Fruit fly (Drosophila melanogaster) whole organism, embryonic: ENCODE measurements around the gene CG9839.

ENCODE experiments used
- Bteb2 ChIP-seq: fragments of 200-800 bp; sonication (Bioruptor generic); optimal IDR thresholded peaks from 2 replicates; lab custom pipeline; 2016; ENCODE audit warnings: missing biosample characterization, missing genetic modification characterization
- CG10321 ChIP-seq: fragments of 200-800 bp; sonication (Bioruptor generic); IDR thresholded peaks from 2 replicates; pipeline ENCODE4 v1.3.6; 2022; ENCODE audit warnings: missing biosample characterization, missing genetic modification characterization
- CG10462 ChIP-seq: fragments of 200-800 bp; sonication (Bioruptor generic); optimal IDR thresholded peaks from 2 replicates; lab custom pipeline; 2016; ENCODE audit warnings: missing biosample characterization, missing genetic modification characterization
- CG11695 ChIP-seq: fragments of 200-800 bp; sonication (Bioruptor generic); IDR thresholded peaks from 3 replicates; pipeline ENCODE4 v1.3.6; 2022; ENCODE audit warnings: missing biosample characterization, missing genetic modification characterization
- CG16863 ChIP-seq: fragments of 200-800 bp; sonication (Bioruptor generic); optimal IDR thresholded peaks from 3 replicates; lab custom pipeline; 2016; ENCODE audit warnings: missing biosample characterization, missing genetic modification characterization
- CG17186 ChIP-seq: fragments of 200-800 bp; sonication (Bioruptor generic); optimal IDR thresholded peaks from 3 replicates; lab custom pipeline; 2017; ENCODE audit warnings: missing biosample characterization, missing genetic modification reagents, missing genetic modification characterization
- CG2889 ChIP-seq: fragments of 200-800 bp; sonication (Bioruptor generic); IDR thresholded peaks from 3 replicates; pipeline ENCODE4 v1.3.6; 2022; ENCODE audit warnings: missing biosample characterization, missing genetic modification characterization
- CG33213 ChIP-seq: fragments of 200-800 bp; sonication (Bioruptor generic); optimal IDR thresholded peaks from 3 replicates; lab custom pipeline; 2016; ENCODE audit warnings: missing biosample characterization, missing genetic modification characterization
- CG34224 ChIP-seq: fragments of 200-800 bp; sonication (Bioruptor generic); IDR thresholded peaks from 3 replicates; pipeline ENCODE4 v1.3.6; 2022; ENCODE audit warnings: missing biosample characterization, missing genetic modification characterization; ENCODE audit not compliant: partially characterized antibody
- CG34376 ChIP-seq: fragments of 200-800 bp; sonication (Bioruptor generic); optimal IDR thresholded peaks from 2 replicates; lab custom pipeline; 2018; ENCODE audit warnings: missing biosample characterization, mild to moderate bottlenecking, missing genetic modification characterization
- CG3847 ChIP-seq: fragments of 200-800 bp; sonication (Bioruptor generic); IDR thresholded peaks from 2 replicates; pipeline ENCODE4 v1.3.6; 2022; ENCODE audit warnings: missing biosample characterization, missing genetic modification characterization
- CG4617 ChIP-seq: fragments of 200-800 bp; sonication (Bioruptor generic); optimal IDR thresholded peaks from 3 replicates; lab custom pipeline; 2016; ENCODE audit warnings: missing biosample characterization, missing genetic modification characterization, borderline replicate concordance
- CG6272 ChIP-seq: fragments of 200-800 bp; sonication (Bioruptor generic); IDR thresholded peaks from 2 replicates; pipeline ENCODE4 v1.3.6; 2022; ENCODE audit warnings: missing biosample characterization, missing genetic modification characterization
- CG7745 ChIP-seq: fragments of 200-800 bp; sonication (Bioruptor generic); optimal IDR thresholded peaks from 2 replicates; lab custom pipeline; 2018; ENCODE audit warnings: missing biosample characterization, mild to moderate bottlenecking, missing genetic modification characterization, moderate library complexity
- CG8765 ChIP-seq: fragments of 200-800 bp; sonication (Bioruptor generic); IDR thresholded peaks from 2 replicates; pipeline ENCODE4 v1.3.6; 2022; ENCODE audit warnings: missing biosample characterization, missing genetic modification characterization
- CG8944 ChIP-seq: fragments of 200-800 bp; sonication (Bioruptor generic); optimal IDR thresholded peaks from 3 replicates; lab custom pipeline; 2016; ENCODE audit warnings: missing biosample characterization, missing genetic modification characterization
- CG9797 ChIP-seq: fragments of 200-800 bp; sonication (Bioruptor generic); optimal IDR thresholded peaks from 3 replicates; lab custom pipeline; 2018; ENCODE audit warnings: missing biosample characterization, mild to moderate bottlenecking, missing genetic modification characterization
- CG9817 ChIP-seq: fragments of 200-800 bp; sonication (Bioruptor generic); optimal IDR thresholded peaks from 2 replicates; lab custom pipeline; 2018; ENCODE audit warnings: missing biosample characterization, mild to moderate bottlenecking, missing genetic modification characterization, moderate library complexity
- Dll ChIP-seq: fragments of 200-800 bp; sonication (Bioruptor generic); IDR thresholded peaks from 4 replicates; pipeline ENCODE4 v1.3.6; 2022; ENCODE audit warnings: missing biosample characterization, missing genetic modification characterization; ENCODE audit not compliant: partially characterized antibody
- Ets97D ChIP-seq: fragments of 200-800 bp; sonication (Bioruptor generic); optimal IDR thresholded peaks from 3 replicates; lab custom pipeline; 2016; ENCODE audit warnings: missing biosample characterization, missing genetic modification characterization
- Hey ChIP-seq: fragments of 200-800 bp; sonication (Bioruptor generic); optimal IDR thresholded peaks from 3 replicates; lab custom pipeline; 2018; ENCODE audit warnings: missing biosample characterization, mild to moderate bottlenecking, missing genetic modification characterization
- Hr78 ChIP-seq, 2 experiments: fragments of 200-800 bp in 1 of 2; fragments of >200 bp in 1 of 2; sonication (Bioruptor generic) in 1 of 2; optimal IDR thresholded peaks; 2 replicates each; lab custom pipeline; 2017 to 2019; ENCODE audit warnings: missing biosample characterization in 2 of 2, missing genetic modification characterization in 2 of 2, mild to moderate bottlenecking in 1 of 2, moderate library complexity in 1 of 2
- Lpt ChIP-seq: fragments of >200 bp; optimal IDR thresholded peaks from 2 replicates; lab custom pipeline; 2018; ENCODE audit warnings: missing biosample characterization, missing genetic modification characterization
- MBD-R2 ChIP-seq: fragments of 200-800 bp; sonication (Bioruptor generic); IDR thresholded peaks from 2 replicates; pipeline ENCODE4 v1.3.6; 2022; ENCODE audit warnings: missing biosample characterization, missing genetic modification characterization
- Sox102F ChIP-seq: fragments of 200-800 bp; sonication (Bioruptor generic); optimal IDR thresholded peaks from 2 replicates; lab custom pipeline; 2018; ENCODE audit warnings: missing biosample characterization, mild to moderate bottlenecking, missing genetic modification characterization, moderate library complexity
- Trl ChIP-seq, 3 experiments: fragments of >200 bp in 2 of 3; fragments of 200-800 bp in 1 of 3; sonication (Bioruptor generic) in 1 of 3; optimal IDR thresholded peaks; 2 replicates in 1 of 3; 3 replicates in 2 of 3; lab custom pipeline; 2016 to 2017; ENCODE audit warnings: missing biosample characterization in 1 of 3, missing genetic modification characterization in 1 of 3
- amos ChIP-seq: fragments of 200-800 bp; sonication (Bioruptor generic); IDR thresholded peaks from 2 replicates; pipeline ENCODE4 v1.3.6; 2022; ENCODE audit warnings: missing biosample characterization, missing genetic modification characterization; ENCODE audit not compliant: partially characterized antibody
- chinmo ChIP-seq: fragments of 200-800 bp; sonication (Bioruptor generic); IDR thresholded peaks from 4 replicates; pipeline ENCODE4 v1.3.6; 2022; ENCODE audit warnings: missing biosample characterization, missing genetic modification characterization; ENCODE audit not compliant: partially characterized antibody
- corto ChIP-seq: fragments of 200-800 bp; sonication (Bioruptor generic); optimal IDR thresholded peaks from 2 replicates; lab custom pipeline; 2016; ENCODE audit warnings: missing biosample characterization, mild to moderate bottlenecking, missing genetic modification characterization, moderate library complexity
- croc ChIP-seq: fragments of 200-800 bp; sonication (Bioruptor generic); conservative IDR thresholded peaks from 3 replicates; pipeline ENCODE4 v1.3.6; 2022; ENCODE audit warnings: missing biosample characterization, missing genetic modification characterization
- danr ChIP-seq: fragments of 200-800 bp; sonication (Bioruptor generic); IDR thresholded peaks from 2 replicates; pipeline ENCODE4 v1.3.6; 2022; ENCODE audit warnings: missing biosample characterization, missing genetic modification characterization
- disco-r ChIP-seq: fragments of 200-800 bp; sonication (Bioruptor generic); optimal IDR thresholded peaks from 2 replicates; lab custom pipeline; 2016; ENCODE audit warnings: missing biosample characterization, missing genetic modification characterization
- dm ChIP-seq: fragments of 200-800 bp; sonication (Bioruptor generic); optimal IDR thresholded peaks from 3 replicates; lab custom pipeline; 2016; ENCODE audit warnings: missing biosample characterization, missing genetic modification characterization
- en ChIP-seq: fragments of 200-800 bp; sonication (Bioruptor generic); optimal IDR thresholded peaks from 2 replicates; lab custom pipeline; 2016; ENCODE audit warnings: missing biosample characterization, missing genetic modification characterization
- fd96Cb ChIP-seq: fragments of 200-800 bp; sonication (Bioruptor generic); optimal IDR thresholded peaks from 2 replicates; lab custom pipeline; 2018; ENCODE audit warnings: missing biosample characterization, mild to moderate bottlenecking, missing genetic modification characterization, moderate library complexity
- hbn ChIP-seq: fragments of 200-800 bp; sonication (Bioruptor generic); IDR thresholded peaks from 2 replicates; pipeline ENCODE4 v1.3.6; 2022; ENCODE audit warnings: missing biosample characterization, missing genetic modification characterization; ENCODE audit not compliant: partially characterized antibody
- lbe ChIP-seq: fragments of 200-800 bp; sonication (Bioruptor generic); optimal IDR thresholded peaks from 2 replicates; lab custom pipeline; 2016; ENCODE audit warnings: missing biosample characterization, mild to moderate bottlenecking, missing genetic modification characterization
- mirr ChIP-seq: fragments of 200-800 bp; sonication (Bioruptor generic); optimal IDR thresholded peaks from 3 replicates; lab custom pipeline; 2018; ENCODE audit warnings: missing biosample characterization, mild to moderate bottlenecking, missing genetic modification characterization
- pan ChIP-seq, 4 experiments: fragments of >200 bp in 3 of 4; fragments of 200-800 bp in 1 of 4; sonication (Bioruptor generic) in 1 of 4; optimal IDR thresholded peaks in 3 of 4; IDR thresholded peaks in 1 of 4; 2 replicates each; pipeline versions ENCODE4 v1.3.6 to Lab custom; 2017 to 2022; ENCODE audit warnings: missing biosample characterization in 2 of 4, missing genetic modification characterization in 2 of 4, mixed read lengths in 1 of 4
- pfk ChIP-seq: fragments of 200-800 bp; sonication (Bioruptor generic); optimal IDR thresholded peaks from 2 replicates; lab custom pipeline; 2018; ENCODE audit warnings: missing biosample characterization, mild to moderate bottlenecking, missing genetic modification characterization, moderate library complexity
- pita ChIP-seq: fragments of 200-800 bp; sonication (Bioruptor generic); optimal IDR thresholded peaks from 2 replicates; lab custom pipeline; 2017; ENCODE audit warnings: missing biosample characterization, mild to moderate bottlenecking, missing genetic modification characterization
- pros ChIP-seq: fragments of 200-800 bp; sonication (Bioruptor generic); optimal IDR thresholded peaks from 3 replicates; lab custom pipeline; 2019; ENCODE audit warnings: missing biosample characterization, mild to moderate bottlenecking, missing genetic modification characterization, moderate library complexity
- sim ChIP-seq: fragments of 200-800 bp; sonication (Bioruptor generic); IDR thresholded peaks from 2 replicates; pipeline ENCODE4 v1.3.6; 2022; ENCODE audit warnings: missing biosample characterization, missing genetic modification characterization
- slou ChIP-seq: fragments of 200-800 bp; sonication (Bioruptor generic); optimal IDR thresholded peaks from 3 replicates; lab custom pipeline; 2016; ENCODE audit warnings: missing biosample characterization, missing genetic modification characterization
- slp2 ChIP-seq: fragments of 200-800 bp; sonication (Bioruptor generic); optimal IDR thresholded peaks from 2 replicates; lab custom pipeline; 2016; ENCODE audit warnings: missing biosample characterization, missing genetic modification characterization
- toy ChIP-seq: fragments of 200-800 bp; sonication (Bioruptor generic); IDR thresholded peaks from 2 replicates; pipeline ENCODE4 v1.3.6; 2022; ENCODE audit warnings: missing biosample characterization, missing genetic modification characterization
- trem ChIP-seq: fragments of 200-800 bp; optimal IDR thresholded peaks from 3 replicates; lab custom pipeline; 2019; ENCODE audit warnings: missing biosample characterization, mild to moderate bottlenecking, missing genetic modification characterization, moderate library complexity
- yki ChIP-seq: fragments of >200 bp; optimal IDR thresholded peaks from 3 replicates; lab custom pipeline; 2018
- z ChIP-seq: fragments of 200-800 bp; sonication (Bioruptor generic); IDR thresholded peaks from 3 replicates; pipeline ENCODE4 v1.3.6; 2022; ENCODE audit warnings: missing biosample characterization, missing genetic modification characterization
- zfh1 ChIP-seq: fragments of 200-800 bp; sonication (Bioruptor generic); IDR thresholded peaks from 3 replicates; pipeline ENCODE4 v1.3.6; 2022; ENCODE audit warnings: missing biosample characterization, missing genetic modification characterization

Gene CG9839

DNA sequence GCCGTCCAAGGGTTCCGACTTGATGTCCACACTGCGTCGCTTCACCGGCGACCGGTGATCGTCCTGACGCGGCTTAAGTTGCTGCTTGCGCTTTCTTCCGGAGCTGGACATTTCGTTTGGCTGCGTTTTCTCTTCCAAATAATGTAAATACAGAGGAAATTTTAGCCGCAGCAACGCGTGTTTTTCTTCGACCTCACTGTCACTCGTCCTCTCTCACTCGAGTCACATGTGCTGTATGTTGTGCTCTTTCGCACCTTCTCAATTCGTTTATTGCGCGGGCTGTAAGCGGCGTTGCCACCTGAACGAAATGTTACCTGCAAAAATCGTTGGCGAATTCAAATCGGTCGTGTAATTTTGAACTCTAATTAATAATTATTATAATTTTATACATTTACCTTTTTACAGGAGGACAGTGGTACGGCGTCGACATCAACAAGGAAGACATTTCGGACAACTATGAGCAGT is at the start of gene CG9839 (continued):
- TF ChIP-seq CG9817 (tag; lab: Kevin White, UChicago) (no peak), pfk (GFP tag; lab: Kevin White, UChicago) (no peak), Trl (optimal IDR thresholded peaks at IDR 0.05; lab: Kevin White, UChicago) (no peak), Trl (GFP tag; optimal IDR thresholded peaks at IDR 0.05; lab: Kevin White, UChicago) (no peak), CG17186 (GFP tag; lab: Kevin White, UChicago) (peak; percentile 98), slou (GFP tag; lab: Kevin White, UChicago) (no peak), CG6272 (GFP tag; lab: Robert Waterston, UW) (no peak), CG3847 (GFP tag; lab: Robert Waterston, UW) (peak; percentile 73), dm (peak; percentile 77), MBD-R2 (GFP tag; lab: Robert Waterston, UW) (peak; percentile 17; the same call in 1 of the 2 replicates), CG9797 (GFP tag; lab: Kevin White, UChicago) (no peak), CG10321 (GFP tag; lab: Robert Waterston, UW) (peak; percentile 95), danr (GFP tag; lab: Robert Waterston, UW) (no peak), trem (peak; percentile 29), Sox102F (GFP tag; lab: Kevin White, UChicago) (no peak), mirr (GFP tag; lab: Kevin White, UChicago) (no peak), CG34224 (no peak), pita (GFP tag; lab: Kevin White, UChicago) (no peak), hbn (GFP tag; lab: Robert Waterston, UW) (no peak), CG8944 (GFP tag; lab: Kevin White, UChicago) (no peak), Ets97D (peak; percentile 13), CG33213 (no peak), CG4617 (GFP tag; lab: Kevin White, UChicago) (no peak), Hey (tag; lab: Kevin White, UChicago) (no peak), toy (GFP tag; lab: Robert Waterston, UW) (no peak), Dll (peak; percentile 38; the same call in 1 of the 4 replicates), zfh1 (GFP tag; lab: Robert Waterston, UW) (0 out of 3 replicates have a peak, but pooled peaks have one; percentile 28), fd96Cb (tag; lab: Kevin White, UChicago) (no peak), yki (lab: Kevin White, UChicago) (no peak)
- TF ChIP-seq, all 482 proteins: peak for 33

- no peak for TF ChIP-seq en
- TF ChIP-seq Lpt (GFP tag; lab: Kevin White, UChicago), result no peak
- TF ChIP-seq chinmo, result 0 out of 4 replicates have a peak, but pooled peaks have one; percentile 55
- TF ChIP-seq pros, result peak; percentile 45
- TF ChIP-seq pan (optimal IDR thresholded peaks at IDR 0.05; lab: Kevin White, UChicago), result no peak
- TF ChIP-seq pan (GFP tag; optimal IDR thresholded peaks at IDR 0.05 in 1 of 2, IDR thresholded peaks at IDR 0.05 in 1 of 2), result no peak
- TF ChIP-seq CG34376 (GFP tag; lab: Kevin White, UChicago), result no peak
- TF ChIP-seq croc, result no peak
- TF ChIP-seq lbe (GFP tag; lab: Kevin White, UChicago), result peak; percentile 24
- no peak for TF ChIP-seq CG11695
- TF ChIP-seq z, result peak; percentile 93
- no peak for TF ChIP-seq amos (GFP tag; lab: Robert Waterston, UW)
- TF ChIP-seq slp2, result no peak
- no peak for TF ChIP-seq CG8765
- TF ChIP-seq CG10462 (GFP tag; lab: Kevin White, UChicago), result no peak
- no peak for TF ChIP-seq CG7745
- no peak for TF ChIP-seq sim (GFP tag; lab: Robert Waterston, UW)
- no peak for TF ChIP-seq Bteb2 (GFP tag; lab: Kevin White, UChicago)
- TF ChIP-seq corto (GFP tag; lab: Kevin White, UChicago), result peak; percentile 13
- TF ChIP-seq disco-r (GFP tag; lab: Kevin White, UChicago), result no peak
- TF ChIP-seq CG2889 (GFP tag; lab: Robert Waterston, UW), result no peak
- peak in 1 of 2 experiments; percentile 69 for TF ChIP-seq Hr78 (GFP tag; optimal IDR thresholded peaks at IDR 0.05; lab: Kevin White, UChicago)
- TF ChIP-seq CG16863, result no peak
Observed at dm6 chr3R:8854619-8855206, 49.1 kb upstream of the CG9839 start.
